Worm (Caenorhabditis elegans): ENCODE data around the gene famh-161.

DNA sequence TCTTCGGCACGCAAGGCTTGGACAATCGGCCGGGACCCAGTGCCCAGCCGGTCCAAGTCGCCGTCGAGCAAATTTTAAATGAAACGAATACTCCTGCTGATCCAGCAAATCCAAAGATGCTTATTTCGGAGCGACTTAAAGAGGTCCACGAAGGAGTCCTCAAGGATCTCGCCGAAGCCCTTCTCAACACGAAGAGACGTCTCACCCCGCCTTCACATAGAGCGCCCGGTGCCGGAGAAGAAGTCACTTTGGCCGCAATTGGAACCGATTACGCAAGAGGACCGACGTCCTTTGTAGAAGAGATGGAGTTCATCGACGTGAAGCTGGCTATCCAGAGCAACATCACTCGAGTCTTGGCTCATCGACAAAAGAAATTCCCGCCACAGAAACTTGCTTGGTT lies 24.5 kb downstream of the famh-161 start:
- TF ChIP-seq pqm-1 (tag; optimal IDR thresholded peaks at IDR 0.05) (no peak), dmd-4 (tag; optimal IDR thresholded peaks at IDR 0.05; ENCODE audit: borderline replicate concordance) (no peak), K09A11.1 (tag; optimal IDR thresholded peaks at IDR 0.05; ENCODE audit: insufficient read depth) (no peak), K02D7.2 (tag; optimal IDR thresholded peaks at IDR 0.05) (no peak)

All from whole organism, late embryonic.